Fruit fly (Drosophila melanogaster): Measurements from ENCODE around the gene CG33631.
A peak's percentile ranks its signal among the peaks of the same experiment; 100 is the strongest.

The CG33631 gene

dm6 chr3R:10076665-10077064, 12.9 kb downstream of the CG33631 start:
- TF ChIP-seq noc (tag; optimal IDR thresholded peaks at IDR 0.05) = no peak

dm6 chr3R:10078468-10079143, 14.8 kb downstream of the CG33631 start:
- no peak for TF ChIP-seq noc (tag; optimal IDR thresholded peaks at IDR 0.05)

dm6 chr3R:10079267-10079987, 15.6 kb downstream of the CG33631 start:
- TF ChIP-seq noc (tag; optimal IDR thresholded peaks at IDR 0.05) = no peak

dm6 chr3R:10080699-10081098, 16.9 kb downstream of the CG33631 start:
- no peak for TF ChIP-seq noc (tag; optimal IDR thresholded peaks at IDR 0.05)

dm6 chr3R:10081469-10082111, 17.8 kb downstream of the CG33631 start:
- TF ChIP-seq noc (tag; optimal IDR thresholded peaks at IDR 0.05) = no peak

- no peak for TF ChIP-seq noc (tag; optimal IDR thresholded peaks at IDR 0.05)
Observed at dm6 chr3R:10082549-10083075, 18.8 kb downstream of the CG33631 start.

dm6 chr3R:10083077-10083476, 19.3 kb downstream of the CG33631 start:
- TF ChIP-seq noc (tag; optimal IDR thresholded peaks at IDR 0.05) = no peak

dm6 chr3R:10084179-10084647, 20.4 kb downstream of the CG33631 start:
- no peak for TF ChIP-seq noc (tag; optimal IDR thresholded peaks at IDR 0.05)

dm6 chr3R:10084914-10085313, 21.1 kb downstream of the CG33631 start:
- peak; percentile 93 for TF ChIP-seq noc (tag; optimal IDR thresholded peaks at IDR 0.05)

dm6 chr3R:10086222-10086621, 22.4 kb downstream of the CG33631 start:
- no peak for TF ChIP-seq noc (tag; optimal IDR thresholded peaks at IDR 0.05)

- no peak for TF ChIP-seq noc (tag; optimal IDR thresholded peaks at IDR 0.05)
Observed at dm6 chr3R:10086683-10087082, 22.9 kb downstream of the CG33631 start.

dm6 chr3R:10087206-10087927, 23.6 kb downstream of the CG33631 start:
- TF ChIP-seq noc (tag; optimal IDR thresholded peaks at IDR 0.05) = peak; percentile 77

- no peak for TF ChIP-seq noc (tag; optimal IDR thresholded peaks at IDR 0.05)
Observed at dm6 chr3R:10089171-10089664, 25.4 kb downstream of the CG33631 start.

dm6 chr3R:10090906-10091305, 27.1 kb downstream of the CG33631 start:
- TF ChIP-seq noc (tag; optimal IDR thresholded peaks at IDR 0.05) = no peak

- no peak for TF ChIP-seq noc (tag; optimal IDR thresholded peaks at IDR 0.05)
Observed at dm6 chr3R:10091513-10091912, 27.7 kb downstream of the CG33631 start.
